Fruit fly (Drosophila melanogaster) whole organism, embryonic: ENCODE results near the gene mthl11.

Experiments used
- Atf6 ChIP-seq: fragments of 200-800 bp; sonication (Bioruptor generic); IDR thresholded peaks from 2 replicates; pipeline ENCODE4 v1.3.6; 2022; ENCODE audit warnings: missing biosample characterization, missing genetic modification characterization
- BtbVII ChIP-seq: fragments of 200-800 bp; sonication (Bioruptor generic); optimal IDR thresholded peaks from 3 replicates; lab custom pipeline; 2017; ENCODE audit warnings: missing biosample characterization, mild to moderate bottlenecking, missing genetic modification characterization
- CG10274 ChIP-seq: fragments of 200-800 bp; sonication (Bioruptor generic); optimal IDR thresholded peaks from 3 replicates; lab custom pipeline; 2017; ENCODE audit warnings: missing biosample characterization, mild to moderate bottlenecking, missing genetic modification characterization
- CG12391 ChIP-seq: fragments of 200-800 bp; sonication (Bioruptor generic); optimal IDR thresholded peaks from 3 replicates; lab custom pipeline; 2018; ENCODE audit warnings: missing biosample characterization, mild to moderate bottlenecking, missing genetic modification characterization, moderate library complexity
- CG12769 ChIP-seq: fragments of 200-800 bp; sonication (Bioruptor generic); optimal IDR thresholded peaks from 2 replicates; lab custom pipeline; 2019; ENCODE audit warnings: missing biosample characterization, mild to moderate bottlenecking, missing genetic modification characterization, moderate library complexity
- CG13894 ChIP-seq: fragments of 200-800 bp; sonication (Bioruptor generic); optimal IDR thresholded peaks from 3 replicates; lab custom pipeline; 2018; ENCODE audit warnings: missing biosample characterization, mild to moderate bottlenecking, missing genetic modification characterization, moderate library complexity
- CG17328 ChIP-seq: fragments of 200-800 bp; sonication (Bioruptor generic); IDR thresholded peaks from 2 replicates; pipeline ENCODE4 v1.3.6; 2022; ENCODE audit warnings: missing biosample characterization, missing genetic modification characterization
- CG18764 ChIP-seq: fragments of 200-800 bp; sonication (Bioruptor generic); optimal IDR thresholded peaks from 3 replicates; lab custom pipeline; 2016; ENCODE audit warnings: missing biosample characterization, missing genetic modification characterization
- CG2678 ChIP-seq: fragments of 200-800 bp; sonication (Bioruptor generic); optimal IDR thresholded peaks from 3 replicates; lab custom pipeline; 2019; ENCODE audit warnings: missing biosample characterization, mild to moderate bottlenecking, missing genetic modification characterization, moderate library complexity
- CG32767 ChIP-seq: fragments of 200-800 bp; sonication (Bioruptor generic); IDR thresholded peaks from 2 replicates; pipeline ENCODE4 v1.3.6; 2022; ENCODE audit warnings: missing biosample characterization, missing genetic modification characterization
- CG34376 ChIP-seq: fragments of 200-800 bp; sonication (Bioruptor generic); optimal IDR thresholded peaks from 2 replicates; lab custom pipeline; 2018; ENCODE audit warnings: missing biosample characterization, mild to moderate bottlenecking, missing genetic modification characterization
- CG8281 ChIP-seq: fragments of 200-800 bp; sonication (Bioruptor generic); optimal IDR thresholded peaks from 2 replicates; lab custom pipeline; 2018; ENCODE audit warnings: missing biosample characterization, mild to moderate bottlenecking, missing genetic modification characterization, moderate library complexity
- CG8290 ChIP-seq, 3 experiments: fragments of 200-800 bp; sonication (Bioruptor generic); optimal IDR thresholded peaks; 2 replicates each; lab custom pipeline; 2016 to 2019; ENCODE audit warnings: missing biosample characterization in 3 of 3, missing genetic modification characterization in 3 of 3, mild to moderate bottlenecking in 2 of 3, moderate library complexity in 1 of 3
- CG9609 ChIP-seq: fragments of 200-800 bp; sonication (Bioruptor generic); optimal IDR thresholded peaks from 3 replicates; lab custom pipeline; 2016; ENCODE audit warnings: missing biosample characterization, missing genetic modification characterization
- CG9727 ChIP-seq: fragments of 200-800 bp; sonication (Bioruptor generic); optimal IDR thresholded peaks from 3 replicates; lab custom pipeline; 2017; ENCODE audit warnings: missing biosample characterization, mild to moderate bottlenecking, missing genetic modification characterization
- Dbx ChIP-seq: fragments of 200-800 bp; sonication (Bioruptor generic); IDR thresholded peaks from 3 replicates; pipeline ENCODE4 v1.3.6; 2022; ENCODE audit warnings: missing biosample characterization, missing genetic modification characterization
- Deaf1 ChIP-seq: fragments of 200-800 bp; optimal IDR thresholded peaks from 3 replicates; lab custom pipeline; 2019; ENCODE audit warnings: missing biosample characterization, mild to moderate bottlenecking, missing genetic modification characterization, moderate library complexity
- Ets97D ChIP-seq: fragments of 200-800 bp; sonication (Bioruptor generic); optimal IDR thresholded peaks from 3 replicates; lab custom pipeline; 2016; ENCODE audit warnings: missing biosample characterization, missing genetic modification characterization
- Hmr ChIP-seq: fragments of 200-800 bp; sonication (Bioruptor generic); optimal IDR thresholded peaks from 3 replicates; lab custom pipeline; 2017; ENCODE audit warnings: mild to moderate bottlenecking, missing biosample characterization, missing genetic modification reagents, missing genetic modification characterization
- Hr39 ChIP-seq: fragments of >200 bp; optimal IDR thresholded peaks from 2 replicates; lab custom pipeline; 2017
- Hr78 ChIP-seq, 2 experiments: fragments of 200-800 bp in 1 of 2; fragments of >200 bp in 1 of 2; sonication (Bioruptor generic) in 1 of 2; optimal IDR thresholded peaks; 2 replicates each; lab custom pipeline; 2017 to 2019; ENCODE audit warnings: missing biosample characterization in 2 of 2, missing genetic modification characterization in 2 of 2, mild to moderate bottlenecking in 1 of 2, moderate library complexity in 1 of 2
- Hsf ChIP-seq: fragments of 200-800 bp; sonication (Bioruptor generic); optimal IDR thresholded peaks from 3 replicates; lab custom pipeline; 2016; ENCODE audit warnings: missing biosample characterization, missing genetic modification characterization
- Med ChIP-seq: fragments of 200-800 bp; sonication (Bioruptor generic); peaks from one replicate; lab custom pipeline; 2016; ENCODE audit warnings: missing biosample characterization, missing genetic modification characterization, mild to moderate bottlenecking, inconsistent platforms, moderate library complexity
- Nf-YA ChIP-seq: fragments of 200-800 bp; sonication (Bioruptor generic); IDR thresholded peaks from 2 replicates; pipeline ENCODE4 v1.3.6; 2022; ENCODE audit warnings: missing biosample characterization, missing genetic modification characterization
- Spps ChIP-seq: fragments of 200-800 bp; sonication (Bioruptor generic); optimal IDR thresholded peaks from 2 replicates; lab custom pipeline; 2018; ENCODE audit warnings: missing biosample characterization, mild to moderate bottlenecking, missing genetic modification characterization
- chinmo ChIP-seq: fragments of 200-800 bp; sonication (Bioruptor generic); IDR thresholded peaks from 4 replicates; pipeline ENCODE4 v1.3.6; 2022; ENCODE audit warnings: missing biosample characterization, missing genetic modification characterization; ENCODE audit not compliant: partially characterized antibody
- cwo ChIP-seq: fragments of 200-800 bp; sonication (Bioruptor generic); optimal IDR thresholded peaks from 3 replicates; lab custom pipeline; 2017; ENCODE audit warnings: missing biosample characterization, missing genetic modification characterization, mild to moderate bottlenecking, moderate library complexity, missing genetic modification reagents
- ewg ChIP-seq: fragments of 200-800 bp; sonication (Bioruptor generic); optimal IDR thresholded peaks from 3 replicates; lab custom pipeline; 2017; ENCODE audit warnings: mild to moderate bottlenecking, missing biosample characterization, missing genetic modification reagents, missing genetic modification characterization
- fd102C ChIP-seq: fragments of 200-800 bp; sonication (Bioruptor generic); optimal IDR thresholded peaks from 2 replicates; lab custom pipeline; 2018; ENCODE audit warnings: missing biosample characterization, mild to moderate bottlenecking, missing genetic modification characterization, moderate library complexity
- fd64A ChIP-seq: fragments of 200-800 bp; sonication (Bioruptor generic); optimal IDR thresholded peaks from 3 replicates; lab custom pipeline; 2018; ENCODE audit warnings: missing biosample characterization, mild to moderate bottlenecking, missing genetic modification characterization
- gcm ChIP-seq: fragments of 200-800 bp; sonication (Bioruptor generic); optimal IDR thresholded peaks from 2 replicates; lab custom pipeline; 2019; ENCODE audit warnings: missing biosample characterization, mild to moderate bottlenecking, missing genetic modification characterization, moderate library complexity
- grn ChIP-seq: fragments of 200-800 bp; sonication (Bioruptor generic); optimal IDR thresholded peaks from 3 replicates; lab custom pipeline; 2017; ENCODE audit warnings: missing biosample characterization, missing genetic modification characterization
- gsb-n ChIP-seq: fragments of 200-800 bp; sonication (Bioruptor generic); optimal IDR thresholded peaks from 3 replicates; lab custom pipeline; 2018; ENCODE audit warnings: missing biosample characterization, mild to moderate bottlenecking, missing genetic modification characterization
- hb ChIP-seq: fragments of 200-800 bp; sonication (Bioruptor generic); IDR thresholded peaks from 3 replicates; pipeline ENCODE4 v1.3.6; 2022; ENCODE audit warnings: missing biosample characterization, missing genetic modification characterization; ENCODE audit not compliant: partially characterized antibody
- lbe ChIP-seq: fragments of 200-800 bp; sonication (Bioruptor generic); optimal IDR thresholded peaks from 2 replicates; lab custom pipeline; 2016; ENCODE audit warnings: missing biosample characterization, mild to moderate bottlenecking, missing genetic modification characterization
- lov ChIP-seq, 2 experiments: fragments of 200-800 bp in 1 of 2; fragments of >200 bp in 1 of 2; sonication (Bioruptor generic) in 1 of 2; IDR thresholded peaks in 1 of 2; optimal IDR thresholded peaks in 1 of 2; 2 replicates in 1 of 2; 3 replicates in 1 of 2; pipeline versions ENCODE4 v1.3.6 to Lab custom; 2017 to 2022; ENCODE audit warnings: missing biosample characterization in 1 of 2, missing genetic modification characterization in 1 of 2
- mirr ChIP-seq: fragments of 200-800 bp; sonication (Bioruptor generic); optimal IDR thresholded peaks from 3 replicates; lab custom pipeline; 2018; ENCODE audit warnings: missing biosample characterization, mild to moderate bottlenecking, missing genetic modification characterization
- otp ChIP-seq: fragments of 200-800 bp; sonication (Bioruptor generic); IDR thresholded peaks from 3 replicates; pipeline ENCODE4, ENCODE4 v1.3.6; 2022; ENCODE audit warnings: missing biosample characterization, missing genetic modification characterization
- sd ChIP-seq: fragments of 200-800 bp; sonication (Bioruptor generic); optimal IDR thresholded peaks from 3 replicates; lab custom pipeline; 2018; ENCODE audit warnings: missing biosample characterization, mild to moderate bottlenecking, missing genetic modification characterization, moderate library complexity
- sqz ChIP-seq: fragments of 200-800 bp; sonication (Bioruptor generic); optimal IDR thresholded peaks from 3 replicates; lab custom pipeline; 2018; ENCODE audit warnings: missing biosample characterization, mild to moderate bottlenecking, missing genetic modification characterization
- trh ChIP-seq: fragments of 200-800 bp; sonication (Bioruptor generic); optimal IDR thresholded peaks from 2 replicates; lab custom pipeline; 2016; ENCODE audit warnings: missing biosample characterization, missing genetic modification characterization
- unpg ChIP-seq: fragments of 200-800 bp; sonication (Bioruptor generic); optimal IDR thresholded peaks from 3 replicates; lab custom pipeline; 2018; ENCODE audit warnings: missing biosample characterization, mild to moderate bottlenecking, missing genetic modification characterization, moderate library complexity
- usp ChIP-seq: fragments of >200 bp; optimal IDR thresholded peaks from 2 replicates; lab custom pipeline; 2017; ENCODE audit warnings: missing biosample characterization, missing genetic modification characterization
- vnd ChIP-seq: fragments of 200-800 bp; sonication (Bioruptor generic); IDR thresholded peaks from 3 replicates; pipeline ENCODE4 v1.3.6; 2022; ENCODE audit warnings: missing biosample characterization, missing genetic modification characterization; ENCODE audit not compliant: partially characterized antibody
- zfh2 ChIP-seq: fragments of 200-800 bp; sonication (Bioruptor generic); optimal IDR thresholded peaks from 2 replicates; lab custom pipeline; 2016; ENCODE audit warnings: missing biosample characterization, missing genetic modification characterization

Gene mthl11

dm6 chr3R:10390914-10391377 is 9.9 kb upstream of the mthl11 start (continued):
- TF ChIP-seq otp (GFP tag; lab: Robert Waterston, UW), result no peak
- peak; percentile 1 for TF ChIP-seq CG8281 (tag; lab: Kevin White, UChicago)
- peak; percentile 37 for TF ChIP-seq sqz
- TF ChIP-seq fd64A, result peak; percentile 26
- TF ChIP-seq CG32767 (GFP tag; lab: Robert Waterston, UW), result peak; percentile 33; the same call in 1 of the 2 replicates
- peak; percentile 50 for TF ChIP-seq CG34376
- peak; percentile 39 for TF ChIP-seq CG9727
- TF ChIP-seq BtbVII, result peak; percentile 46

- TF ChIP-seq Nf-YA (GFP tag; lab: Robert Waterston, UW) (no peak), Hsf (GFP tag; lab: Kevin White, UChicago) (no peak), hb (no peak), CG2678 (tag; lab: Kevin White, UChicago) (no peak), Dbx (GFP tag; lab: Robert Waterston, UW) (no peak), mirr (no peak), chinmo (GFP tag; lab: Robert Waterston, UW) (peak; percentile 44; the same call in 1 of the 4 replicates), CG12391 (tag; lab: Kevin White, UChicago) (no peak), CG13894 (tag; lab: Kevin White, UChicago) (no peak), Hr39 (lab: Kevin White, UChicago) (no peak), Deaf1 (tag; lab: Kevin White, UChicago) (peak; percentile 54), CG17328 (GFP tag; lab: Robert Waterston, UW) (0 out of 2 replicates have a peak, but pooled peaks have one; percentile 7), sd (tag; lab: Kevin White, UChicago) (peak; percentile 64), Med (peak; percentile 10), Hr78 (GFP tag; optimal IDR thresholded peaks at IDR 0.05; lab: Kevin White, UChicago) (peak in 1 of 2 experiments; percentile 43), trh (GFP tag; lab: Kevin White, UChicago) (no peak), grn (GFP tag; lab: Kevin White, UChicago) (peak; percentile 55), CG12769 (tag; lab: Kevin White, UChicago) (peak; percentile 14), usp (no peak), Ets97D (GFP tag; lab: Kevin White, UChicago) (no peak), CG18764 (GFP tag; lab: Kevin White, UChicago) (no peak), CG8290 (GFP tag; optimal IDR thresholded peaks at IDR 0.05; lab: Kevin White, UChicago) (no peak), CG8290 (tag; optimal IDR thresholded peaks at IDR 0.05; lab: Kevin White, UChicago) (peak in 1 of 2 experiments; percentile 8), CG10274 (no peak), Atf6 (GFP tag; lab: Robert Waterston, UW) (0 out of 2 replicates have a peak, but pooled peaks have one; percentile 22), gcm (GFP tag; lab: Kevin White, UChicago) (peak; percentile 72), lov (optimal IDR thresholded peaks at IDR 0.05; lab: Kevin White, UChicago) (no peak), lov (GFP tag; IDR thresholded peaks at IDR 0.05; lab: Robert Waterston, UW) (no peak), Spps (no peak), vnd (GFP tag; lab: Robert Waterston, UW) (no peak), ewg (no peak), cwo (peak; percentile 95), lbe (no peak), unpg (GFP tag; lab: Kevin White, UChicago) (no peak), Hmr (GFP tag; lab: Kevin White, UChicago) (no peak), CG9609 (GFP tag; lab: Kevin White, UChicago) (no peak), zfh2 (GFP tag; lab: Kevin White, UChicago) (no peak), gsb-n (peak; percentile 29), fd102C (GFP tag; lab: Kevin White, UChicago) (no peak)
These were observed 8.8 kb upstream of the mthl11 start for dm6 chr3R:10391863-10392538.
